Worm (Caenorhabditis elegans) whole organism, L4 larva: Measurements from ENCODE around the gene B0252.5.

Experiments
- aly-2 ChIP-seq: sonication (generic microtip); optimal IDR thresholded peaks from 2 replicates; lab custom pipeline; 2018; ENCODE audit warnings: missing biosample characterization, missing genetic modification characterization
- arid-1 ChIP-seq: fragments of 200-800 bp; sonication (Bioruptor generic); conservative IDR thresholded peaks from 2 replicates; pipeline ENCODE4 v1.3.6; 2022; ENCODE audit warnings: missing genetic modification reagents, missing genetic modification characterization, missing compliant biosample characterization
- fkh-10 ChIP-seq: fragments of 150-350 bp; optimal IDR thresholded peaks from 2 replicates; lab custom pipeline; 2014; ENCODE audit warnings: missing biosample characterization, missing genetic modification reagents, missing genetic modification characterization
- jun-1 ChIP-seq: fragments of 150-350 bp; optimal IDR thresholded peaks from 2 replicates; lab custom pipeline; 2014; ENCODE audit warnings: missing biosample characterization, missing genetic modification reagents, missing genetic modification characterization
- lin-13 ChIP-seq: fragments of 150-350 bp; optimal IDR thresholded peaks from 2 replicates; lab custom pipeline; 2014; ENCODE audit warnings: missing biosample characterization, missing genetic modification reagents, missing genetic modification characterization
- mes-2 ChIP-seq: sonication (generic microtip); optimal IDR thresholded peaks from 2 replicates; lab custom pipeline; 2016; ENCODE audit warnings: missing genotype, mild to moderate bottlenecking, missing genetic modification characterization, missing compliant biosample characterization; ENCODE audit not compliant: poor library complexity, severe bottlenecking
- set-16 ChIP-seq: fragments of 200-800 bp; sonication (Bioruptor generic); IDR thresholded peaks from 2 replicates; pipeline ENCODE4 v1.3.6; 2022; ENCODE audit warnings: missing genetic modification reagents, missing genetic modification characterization, missing compliant biosample characterization
- tag-97 ChIP-seq: fragments of 200-800 bp; sonication (Bioruptor generic); IDR thresholded peaks from 2 replicates; pipeline ENCODE4 v1.3.6; 2022; ENCODE audit warnings: missing genetic modification characterization, missing compliant biosample characterization
- unc-62 ChIP-seq, 3 experiments: fragments of 150-350 bp in 1 of 3; sonication (generic microtip); optimal IDR thresholded peaks in 2 of 3; peaks in 1 of 3; 1 replicate in 1 of 3; 2 replicates in 2 of 3; lab custom pipeline; 2014 to 2017; ENCODE audit warnings: missing biosample characterization in 3 of 3, missing genetic modification characterization in 3 of 3, missing genetic modification reagents in 3 of 3, missing genotype in 1 of 3
- zip-2 ChIP-seq: fragments of 150-350 bp; optimal IDR thresholded peaks from 2 replicates; lab custom pipeline; 2014; ENCODE audit warnings: missing biosample characterization, missing genetic modification characterization
- ztf-11 ChIP-seq: fragments of 150-350 bp; optimal IDR thresholded peaks from 2 replicates; lab custom pipeline; 2014; ENCODE audit warnings: missing biosample characterization, missing genetic modification characterization

ce11 chrII:6935975-6936374 is 17.3 kb upstream of the B0252.5 start:
- TF ChIP-seq jun-1 (tag; lab: Kevin White, UChicago) (no peak), lin-13 (GFP tag; lab: Kevin White, UChicago) (no peak), ztf-11 (no peak), zip-2 (tag; lab: Kevin White, UChicago) (no peak), unc-62 (GFP tag; optimal IDR thresholded peaks at IDR 0.05 in 1 of 2; lab: Kevin White, UChicago) (no peak), unc-62 (tag; optimal IDR thresholded peaks at IDR 0.05; lab: Kevin White, UChicago) (no peak), aly-2 (tag; lab: Kevin White, UChicago) (no peak), fkh-10 (GFP tag; lab: Kevin White, UChicago) (no peak), arid-1 (GFP tag; lab: Robert Waterston, UW) (no peak), set-16 (GFP tag; lab: Robert Waterston, UW) (no peak), mes-2 (tag; lab: Kevin White, UChicago) (no peak), tag-97 (GFP tag; lab: Robert Waterston, UW) (no peak)
